Worm (Caenorhabditis elegans): Measurements from ENCODE around the gene cytb-5.1.

Gene cytb-5.1

DNA sequence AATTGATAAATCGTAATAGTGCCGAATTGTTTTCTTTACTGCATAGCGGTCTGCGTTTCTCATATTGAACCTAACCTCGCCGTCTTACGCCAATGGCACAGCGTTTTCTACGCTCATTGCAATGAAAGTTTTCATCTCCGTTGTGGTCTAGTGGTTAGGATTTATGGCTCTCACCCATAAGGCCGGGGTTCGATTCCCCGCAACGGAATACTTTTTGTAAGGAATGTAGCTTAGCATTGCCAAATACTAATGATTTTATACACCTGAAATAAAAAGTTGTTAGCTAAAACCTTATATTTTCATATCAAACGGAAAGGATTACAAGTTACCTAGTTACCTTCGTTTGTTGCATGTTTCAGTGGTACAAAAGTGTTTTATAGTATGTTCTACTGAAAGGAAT lies 14.1 kb downstream of the cytb-5.1 start (continued):
- TF ChIP-seq dve-1 (tag; optimal IDR thresholded peaks at IDR 0.05; ENCODE audit: insufficient read depth) = peak; percentile 77
- no peak for TF ChIP-seq cey-2 (tag; optimal IDR thresholded peaks at IDR 0.05; ENCODE audit: borderline replicate concordance, insufficient read depth)
- peak; percentile 27 for TF ChIP-seq nhr-6 (tag; optimal IDR thresholded peaks at IDR 0.05)
- peak in 1 of 2 experiments; percentile 48 for TF ChIP-seq mdl-1 (tag; optimal IDR thresholded peaks at IDR 0.05)
- TF ChIP-seq lim-7 (GFP tag; IDR thresholded peaks at IDR 0.05) = no peak; the same call in none of the 2 replicates
- 0 out of 2 replicates have a peak, but pooled peaks have one; percentile 52 for TF ChIP-seq Y75B8A.6 (GFP tag; IDR thresholded peaks at IDR 0.05)
- peak; percentile 41 for TF ChIP-seq mxl-3 (GFP tag; optimal IDR thresholded peaks at IDR 0.05)
- no peak for TF ChIP-seq R02D3.7 (tag; optimal IDR thresholded peaks at IDR 0.05)
- TF ChIP-seq dmd-9 (GFP tag; IDR thresholded peaks at IDR 0.05) = 0 out of 2 replicates have a peak, but pooled peaks have one; percentile 57
- no peak for TF ChIP-seq set-16 (GFP tag; IDR thresholded peaks at IDR 0.05)
- TF ChIP-seq ctbp-1 (GFP tag; IDR thresholded peaks at IDR 0.05) = peak; percentile 90
- TF ChIP-seq pha-4 (GFP tag; IDR thresholded peaks at IDR 0.05) = peak; percentile 88
- TF ChIP-seq pha-4 (tag; optimal IDR thresholded peaks at IDR 0.05) = peak; percentile 42
- TF ChIP-seq lin-15B (tag; optimal IDR thresholded peaks at IDR 0.05) = no peak
- peak; percentile 90 for TF ChIP-seq mep-1 (tag; optimal IDR thresholded peaks at IDR 0.05)
- peak; percentile 58 for TF ChIP-seq T20F7.1 (GFP tag; optimal IDR thresholded peaks at IDR 0.05)
- no peak for TF ChIP-seq nhr-10 (tag; optimal IDR thresholded peaks at IDR 0.05)
- TF ChIP-seq spr-3 (GFP tag; optimal IDR thresholded peaks at IDR 0.05) = no peak
- TF ChIP-seq spr-1 (tag; optimal IDR thresholded peaks at IDR 0.05) = peak; percentile 80
- TF ChIP-seq unc-130 (GFP tag; optimal IDR thresholded peaks at IDR 0.05) = peak; percentile 70
- peak; percentile 96 for TF ChIP-seq hmg-1.1 (GFP tag; IDR thresholded peaks at IDR 0.05)
- peak; percentile 78 for TF ChIP-seq lir-3 (tag; optimal IDR thresholded peaks at IDR 0.05)
- no peak for TF ChIP-seq pqm-1 (tag; optimal IDR thresholded peaks at IDR 0.05)
- TF ChIP-seq lin-1 (GFP tag; IDR thresholded peaks at IDR 0.05) = peak; percentile 80
- no peak for TF ChIP-seq ztf-11 (tag; optimal IDR thresholded peaks at IDR 0.05)
- TF ChIP-seq daf-19 (GFP tag; conservative IDR thresholded peaks at IDR 0.05) = peak; percentile 94
- TF ChIP-seq sdz-12 (GFP tag; optimal IDR thresholded peaks at IDR 0.05) = peak; percentile 28
- TF ChIP-seq F49E8.2 (tag; optimal IDR thresholded peaks at IDR 0.05; ENCODE audit: borderline replicate concordance) = peak; percentile 54
- no peak for TF ChIP-seq nhr-111 (GFP tag; optimal IDR thresholded peaks at IDR 0.05)
- no peak for TF ChIP-seq snpc-4 (tag; optimal IDR thresholded peaks at IDR 0.05)
- peak; percentile 82 for TF ChIP-seq Y105C5A.15 (GFP tag; IDR thresholded peaks at IDR 0.05)
- TF ChIP-seq ceh-44 (GFP tag; IDR thresholded peaks at IDR 0.05) = no peak
- peak; percentile 67; the same call in 1 of the 2 replicates for TF ChIP-seq ZK337.2 (GFP tag; IDR thresholded peaks at IDR 0.05)
- TF ChIP-seq jun-1 (tag; optimal IDR thresholded peaks at IDR 0.05) = peak; percentile 69
- TF ChIP-seq ceh-32 (tag; optimal IDR thresholded peaks at IDR 0.05; ENCODE audit: poor library complexity) = peak; percentile 18
- TF ChIP-seq F10B5.3 (tag; optimal IDR thresholded peaks at IDR 0.05) = peak; percentile 46
- peak; percentile 68 for TF ChIP-seq lin-13 (GFP tag; optimal IDR thresholded peaks at IDR 0.05)
- peak; percentile 27 for TF ChIP-seq zip-2 (tag; optimal IDR thresholded peaks at IDR 0.05)
- peak; percentile 48 for TF ChIP-seq dpl-1 (GFP tag; optimal IDR thresholded peaks at IDR 0.05)
- no peak for TF ChIP-seq daf-12 (tag; optimal IDR thresholded peaks at IDR 0.05)
- TF ChIP-seq nhr-41 (GFP tag; IDR thresholded peaks at IDR 0.05) = peak; percentile 84; the same call in 1 of the 2 replicates
- TF ChIP-seq unc-39 (tag; optimal IDR thresholded peaks at IDR 0.05) = no peak
- peak; percentile 36; the same call in 1 of the 2 replicates for TF ChIP-seq madf-9 (GFP tag; conservative IDR thresholded peaks at IDR 0.05)
- TF ChIP-seq hif-1 (tag; optimal IDR thresholded peaks at IDR 0.05) = peak in 1 of 2 experiments; percentile 59
- TF ChIP-seq madf-5 (GFP tag; IDR thresholded peaks at IDR 0.05) = peak; percentile 75 to 80; a peak in 2 of 4 replicates
- TF ChIP-seq nhr-28 (tag; optimal IDR thresholded peaks at IDR 0.05) = peak; percentile 58
- TF ChIP-seq nhr-25 (tag; optimal IDR thresholded peaks at IDR 0.05; ENCODE audit: borderline replicate concordance, insufficient read depth) = peak; percentile 3
- peak; percentile 85 for TF ChIP-seq D1046.2 (GFP tag; IDR thresholded peaks at IDR 0.05)
- peak; percentile 65 for TF ChIP-seq nhr-48 (tag; optimal IDR thresholded peaks at IDR 0.05)
- TF ChIP-seq gei-8 (GFP tag; optimal IDR thresholded peaks at IDR 0.05) = peak; percentile 86

All from whole organism, L4 larva.